Worm (Caenorhabditis elegans): ENCODE measurements around the gene C49F5.6.

- TF ChIP-seq ama-1 (optimal IDR thresholded peaks at IDR 0.05): no peak
- no peak for TF ChIP-seq F13C5.2 (tag; optimal IDR thresholded peaks at IDR 0.05)
- TF ChIP-seq hmbx-1 (tag; optimal IDR thresholded peaks at IDR 0.05): no peak
- TF ChIP-seq ceh-36 (tag; optimal IDR thresholded peaks at IDR 0.05): no peak
- no peak for TF ChIP-seq B0310.2 (tag; optimal IDR thresholded peaks at IDR 0.05)
- no peak for TF ChIP-seq tra-4 (tag; optimal IDR thresholded peaks at IDR 0.05)
- TF ChIP-seq aly-1 (tag; optimal IDR thresholded peaks at IDR 0.05): no peak
- no peak for TF ChIP-seq flt-1 (GFP tag; IDR thresholded peaks at IDR 0.05)
- no peak for TF ChIP-seq hnd-1 (tag; optimal IDR thresholded peaks at IDR 0.05)
Observed at ce11 chrX:11941951-11942350, 46.2 kb upstream of the C49F5.6 start, which contains the start of gene F55G7.3.

Measured in whole organism, early embryonic.